Worm (Caenorhabditis elegans) whole organism, young adult: ENCODE results near the gene ttr-49.

Experiments
- B0261.1 ChIP-seq: sonication (generic microtip); optimal IDR thresholded peaks from 2 replicates; lab custom pipeline; 2016; ENCODE audit warnings: mild to moderate bottlenecking, missing genetic modification characterization, moderate library complexity, missing compliant biosample characterization
- B0336.3 ChIP-seq: fragments of 200-800 bp; sonication (Bioruptor generic); IDR thresholded peaks from 2 replicates; pipeline ENCODE4 v1.3.6; 2022; ENCODE audit warnings: missing genetic modification characterization, missing compliant biosample characterization
- C06A6.2 ChIP-seq: fragments of 200-800 bp; sonication (Bioruptor generic); conservative IDR thresholded peaks from 2 replicates; pipeline ENCODE4 v1.3.6; 2022; ENCODE audit warnings: missing genetic modification characterization, missing compliant biosample characterization
- attf-6 ChIP-seq: fragments of 200-800 bp; sonication (Bioruptor generic); IDR thresholded peaks from 2 replicates; pipeline ENCODE4 v1.3.6; 2022; ENCODE audit warnings: missing genetic modification reagents, missing genetic modification characterization, missing compliant biosample characterization
- ets-4 ChIP-seq: fragments of 200-800 bp; sonication (Bioruptor generic); optimal IDR thresholded peaks from 2 replicates; lab custom pipeline; 2018; ENCODE audit warnings: mild to moderate bottlenecking, missing genetic modification characterization, missing compliant biosample characterization
- nhr-120 ChIP-seq: fragments of 200-800 bp; sonication (Bioruptor generic); IDR thresholded peaks from 2 replicates; pipeline ENCODE4 v1.3.6; 2022; ENCODE audit warnings: missing genetic modification characterization, missing compliant biosample characterization
- nhr-27 ChIP-seq: fragments of 200-800 bp; sonication (Bioruptor generic); optimal IDR thresholded peaks from 2 replicates; lab custom pipeline; 2018; ENCODE audit warnings: mild to moderate bottlenecking, missing genetic modification characterization, moderate library complexity, missing compliant biosample characterization
- snpc-4 ChIP-seq, 5 experiments: fragments of 150-350 bp in 1 of 5; sonication (generic microtip) in 4 of 5; optimal IDR thresholded peaks; 2 replicates each; lab custom pipeline; 2014 to 2018; ENCODE audit warnings: missing genetic modification characterization in 5 of 5, missing biosample characterization in 3 of 5, antibody characterized with exemption in 2 of 5, mild to moderate bottlenecking in 2 of 5, missing compliant biosample characterization in 2 of 5, missing genotype in 2 of 5, moderate library complexity in 2 of 5, missing genetic modification reagents in 1 of 5
- unc-130 ChIP-seq: sonication (generic microtip); optimal IDR thresholded peaks from 2 replicates; lab custom pipeline; 2016; ENCODE audit warnings: missing genetic modification reagents, missing genetic modification characterization, missing compliant biosample characterization
- unc-62 ChIP-seq: fragments of 150-350 bp; optimal IDR thresholded peaks from 2 replicates; lab custom pipeline; 2014; ENCODE audit warnings: missing biosample characterization, missing genetic modification reagents, missing genetic modification characterization
- ztf-3 ChIP-seq: fragments of 200-800 bp; sonication (Bioruptor generic); optimal IDR thresholded peaks from 2 replicates; lab custom pipeline; 2018; ENCODE audit warnings: mild to moderate bottlenecking, missing genetic modification characterization, missing compliant biosample characterization

ce11 chrV:9399886-9400373 lies 43.6 kb upstream of the ttr-49 start, which contains the start of gene trpp-4:
- TF ChIP-seq unc-62 (GFP tag; lab: Kevin White, UChicago), result no peak
- no peak for TF ChIP-seq B0261.1 (tag; lab: Kevin White, UChicago)
- TF ChIP-seq snpc-4 (GFP tag; optimal IDR thresholded peaks at IDR 0.05; lab: Kevin White, UChicago), result no peak
- TF ChIP-seq snpc-4 (tag; optimal IDR thresholded peaks at IDR 0.05; lab: Kevin White, UChicago), result no peak
- TF ChIP-seq C06A6.2 (GFP tag; lab: Robert Waterston, UW), result no peak
- no peak for TF ChIP-seq attf-6 (GFP tag; lab: Robert Waterston, UW)
- TF ChIP-seq nhr-27 (tag; lab: Kevin White, UChicago), result no peak
- TF ChIP-seq unc-130 (GFP tag; lab: Kevin White, UChicago), result no peak
- TF ChIP-seq B0336.3 (GFP tag; lab: Robert Waterston, UW), result no peak
- no peak for TF ChIP-seq ets-4
- TF ChIP-seq nhr-120 (GFP tag; lab: Robert Waterston, UW), result no peak
- TF ChIP-seq ztf-3 (GFP tag; lab: Kevin White, UChicago), result no peak
